Fruit fly (Drosophila melanogaster) whole organism, wandering third instar larva: ENCODE results near the gene CG1288.

Experiments
- Abd-B ChIP-seq: fragments of >200 bp; optimal IDR thresholded peaks from 2 replicates; lab custom pipeline; 2017; ENCODE audit warnings: missing biosample characterization, missing genetic modification characterization
- Dfd ChIP-seq: fragments of >200 bp; optimal IDR thresholded peaks from 2 replicates; lab custom pipeline; 2017; ENCODE audit warnings: missing biosample characterization, missing genetic modification characterization
- Dif ChIP-seq: fragments of 200-275, 200-300 bp; sonication (Bioruptor generic); optimal IDR thresholded peaks from 2 replicates; lab custom pipeline; 2018; ENCODE audit warnings: missing biosample characterization, missing genetic modification characterization; ENCODE audit not compliant: partially characterized antibody
- Hnf4 ChIP-seq: fragments of 200-800 bp; sonication (Bioruptor generic); optimal IDR thresholded peaks from 2 replicates; lab custom pipeline; 2016; ENCODE audit warnings: missing biosample characterization, mild to moderate bottlenecking, missing genetic modification characterization
- Hr78 ChIP-seq: fragments of >200 bp; optimal IDR thresholded peaks from 2 replicates; lab custom pipeline; 2017; ENCODE audit warnings: missing biosample characterization, missing genetic modification characterization
- Hr83 ChIP-seq: fragments of 200-300 bp; sonication (Bioruptor generic); optimal IDR thresholded peaks from 2 replicates; lab custom pipeline; 2016; ENCODE audit warnings: missing biosample characterization, mild to moderate bottlenecking, missing genetic modification characterization, moderate library complexity; ENCODE audit not compliant: poor library complexity, severe bottlenecking
- Mio ChIP-seq: sonication (Bioruptor generic); optimal IDR thresholded peaks from 2 replicates; lab custom pipeline; 2016; ENCODE audit warnings: missing biosample characterization, missing genetic modification characterization
- N ChIP-seq: fragments of >200 bp; optimal IDR thresholded peaks from 2 replicates; lab custom pipeline; 2018; ENCODE audit warnings: missing biosample characterization, missing external identifiers, missing genetic modification characterization
- Vsx2 ChIP-seq: fragments of 200-300, 225-300 bp; sonication (Bioruptor generic); optimal IDR thresholded peaks from 2 replicates; lab custom pipeline; 2018; ENCODE audit warnings: missing biosample characterization, missing genetic modification characterization; ENCODE audit not compliant: partially characterized antibody
- brk ChIP-seq: fragments of 200-800 bp; sonication (Bioruptor generic); optimal IDR thresholded peaks from 2 replicates; lab custom pipeline; 2016; ENCODE audit warnings: missing biosample characterization, mild to moderate bottlenecking, missing genetic modification characterization
- dmrt93B ChIP-seq: fragments of 200-800 bp; sonication (Bioruptor generic); optimal IDR thresholded peaks from 2 replicates; lab custom pipeline; 2018; ENCODE audit warnings: missing biosample characterization, mild to moderate bottlenecking, missing genetic modification characterization
- dsf ChIP-seq: sonication (Bioruptor generic); optimal IDR thresholded peaks from 2 replicates; lab custom pipeline; 2016; ENCODE audit warnings: missing biosample characterization, missing genetic modification characterization, borderline replicate concordance
- foxo ChIP-seq, 2 experiments: fragments of 200-800 bp; sonication (Bioruptor generic); optimal IDR thresholded peaks; 2 replicates in 1 of 2; 3 replicates in 1 of 2; lab custom pipeline; 2016 to 2017; ENCODE audit warnings: missing biosample characterization in 2 of 2, missing genetic modification characterization in 2 of 2
- fru ChIP-seq: fragments of 200-800 bp; sonication (Bioruptor generic); optimal IDR thresholded peaks from 3 replicates; lab custom pipeline; 2016; ENCODE audit warnings: missing biosample characterization, mild to moderate bottlenecking, missing genetic modification characterization
- h ChIP-seq: fragments of 200-800 bp; sonication (Bioruptor generic); optimal IDR thresholded peaks from 3 replicates; lab custom pipeline; 2016; ENCODE audit warnings: missing biosample characterization, mild to moderate bottlenecking, missing genetic modification characterization
- lola ChIP-seq: fragments of >200 bp; optimal IDR thresholded peaks from 2 replicates; lab custom pipeline; 2017; ENCODE audit warnings: missing biosample characterization, missing genetic modification characterization
- pan ChIP-seq: fragments of >200 bp; optimal IDR thresholded peaks from 2 replicates; lab custom pipeline; 2017
- psq ChIP-seq: fragments of 200-800 bp; sonication (Bioruptor generic); optimal IDR thresholded peaks from 3 replicates; lab custom pipeline; 2017; ENCODE audit warnings: missing biosample characterization, mild to moderate bottlenecking, missing genetic modification characterization, moderate library complexity
- rgr ChIP-seq: fragments of 200-800 bp; sonication (Bioruptor generic); optimal IDR thresholded peaks from 3 replicates; lab custom pipeline; 2016; ENCODE audit warnings: missing biosample characterization, mild to moderate bottlenecking, missing genetic modification characterization
- tai ChIP-seq: sonication (Bioruptor generic); optimal IDR thresholded peaks from 2 replicates; lab custom pipeline; 2016; ENCODE audit warnings: missing biosample characterization, missing genetic modification characterization

CG1288 gene

dm6 chr3R:7157102-7157501, 51.1 kb downstream of the CG1288 start:
- TF ChIP-seq rgr (GFP tag; lab: Kevin White, UChicago) (no peak), Hnf4 (GFP tag; lab: Kevin White, UChicago) (no peak), Vsx2 (no peak), psq (GFP tag; lab: Kevin White, UChicago) (no peak), pan (lab: Kevin White, UChicago) (no peak), lola (no peak), Abd-B (GFP tag; lab: Kevin White, UChicago) (no peak), brk (GFP tag; lab: Kevin White, UChicago) (no peak), fru (GFP tag; lab: Kevin White, UChicago) (no peak), tai (GFP tag; lab: Kevin White, UChicago) (no peak), Hr78 (GFP tag; lab: Kevin White, UChicago) (no peak), Hr83 (GFP tag; lab: Kevin White, UChicago) (no peak), Dif (GFP tag; lab: Kevin White, UChicago) (no peak), dsf (GFP tag; lab: Kevin White, UChicago) (no peak), foxo (GFP tag; optimal IDR thresholded peaks at IDR 0.05; lab: Kevin White, UChicago) (no peak), h (GFP tag; lab: Kevin White, UChicago) (no peak), N (GFP tag; lab: Kevin White, UChicago) (no peak), Mio (no peak), Dfd (GFP tag; lab: Kevin White, UChicago) (no peak), dmrt93B (GFP tag; lab: Kevin White, UChicago) (no peak)
